Fruit fly (Drosophila melanogaster): ENCODE measurements around the gene CG11357.

Gene CG11357

dm6 chr3L:4531941-4532478, 9.8 kb upstream of the CG11357 start, which contains the start of gene Tie:
Gene Tie, minus strand, starts transcription at chr3L:4532145.
- TF ChIP-seq psq (optimal IDR thresholded peaks at IDR 0.05), result no peak
- no peak for TF ChIP-seq Dll (optimal IDR thresholded peaks at IDR 0.05)
- no peak for TF ChIP-seq usp (GFP tag; optimal IDR thresholded peaks at IDR 0.05)
- no peak for TF ChIP-seq CG8478 (optimal IDR thresholded peaks at IDR 0.05)
- TF ChIP-seq EcR (GFP tag; optimal IDR thresholded peaks at IDR 0.05), result no peak
- TF ChIP-seq pan (optimal IDR thresholded peaks at IDR 0.05), result no peak

DNA sequence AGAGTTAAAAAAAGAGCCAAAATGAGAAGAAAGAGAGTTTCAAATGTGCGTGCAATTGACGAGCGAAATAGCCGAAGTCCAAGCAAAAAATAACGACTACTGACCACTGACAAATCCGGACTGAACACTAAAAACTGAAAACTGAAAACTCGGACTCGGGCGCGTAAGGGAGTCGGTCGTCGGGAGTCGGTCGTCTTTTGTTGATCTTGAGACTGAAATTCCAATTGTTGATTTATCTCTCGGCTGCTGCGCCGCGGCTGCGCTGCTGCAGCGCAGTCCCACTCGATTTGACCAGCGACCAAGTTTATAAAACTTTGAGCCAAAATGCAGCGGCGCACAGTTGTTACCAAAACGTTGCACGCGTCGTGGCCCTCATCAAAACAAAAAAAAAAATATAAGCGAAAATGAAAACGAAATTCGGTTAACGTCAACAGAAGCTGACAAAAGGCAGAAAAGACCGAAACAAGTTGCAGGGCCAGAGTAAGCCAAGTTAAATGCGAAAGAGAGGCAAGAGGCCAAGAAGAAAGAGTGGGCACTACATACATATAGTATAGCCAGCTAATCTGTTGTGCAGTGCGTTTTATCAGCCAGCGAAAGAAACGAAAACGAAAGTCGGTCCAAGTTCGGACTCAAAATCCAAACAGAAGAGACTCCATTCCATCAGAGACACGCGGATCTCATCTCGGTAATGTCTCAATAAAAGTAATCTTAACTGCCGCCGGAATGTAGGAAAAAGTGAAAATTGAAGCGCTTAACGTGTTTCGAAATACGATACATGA, 8.8 kb upstream of the CG11357 start, which contains the start of gene CG11353:
CG11353 (plus strand) TSS at position 330 of the 779 bp plus-strand sequence.
- TF ChIP-seq EcR (GFP tag; optimal IDR thresholded peaks at IDR 0.05), result no peak
- no peak for TF ChIP-seq CG8478 (optimal IDR thresholded peaks at IDR 0.05)
- no peak for TF ChIP-seq psq (optimal IDR thresholded peaks at IDR 0.05)
- no peak for TF ChIP-seq pan (optimal IDR thresholded peaks at IDR 0.05)
- TF ChIP-seq usp (GFP tag; optimal IDR thresholded peaks at IDR 0.05), result no peak
- TF ChIP-seq Dll (optimal IDR thresholded peaks at IDR 0.05), result no peak

DNA sequence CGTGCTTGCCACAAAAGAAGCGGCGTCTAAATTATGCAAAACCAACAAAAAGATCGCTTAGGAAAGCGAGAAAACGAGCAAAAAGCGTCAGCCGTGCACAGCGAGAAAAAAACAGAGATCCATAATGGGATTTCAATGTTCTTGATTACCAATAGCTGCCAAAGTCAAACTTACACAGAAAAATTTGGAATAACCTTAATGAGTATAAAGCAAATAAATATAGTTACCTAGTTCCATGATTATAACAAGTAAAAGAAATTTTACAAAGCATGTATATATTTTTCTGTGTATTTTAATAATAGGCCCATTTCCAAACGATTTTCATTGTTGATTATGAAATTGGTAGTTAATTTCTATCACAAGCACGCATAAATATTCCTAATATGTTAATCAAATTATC, 7.9 kb upstream of the CG11357 start:
- TF ChIP-seq psq (optimal IDR thresholded peaks at IDR 0.05) (no peak), CG8478 (optimal IDR thresholded peaks at IDR 0.05) (no peak), EcR (GFP tag; optimal IDR thresholded peaks at IDR 0.05) (no peak), usp (GFP tag; optimal IDR thresholded peaks at IDR 0.05) (no peak), pan (optimal IDR thresholded peaks at IDR 0.05) (no peak), Dll (optimal IDR thresholded peaks at IDR 0.05) (no peak)

dm6 chr3L:4534481-4534880, 7.4 kb upstream of the CG11357 start:
- TF ChIP-seq pan (optimal IDR thresholded peaks at IDR 0.05) (no peak), EcR (GFP tag; optimal IDR thresholded peaks at IDR 0.05) (no peak), usp (GFP tag; optimal IDR thresholded peaks at IDR 0.05) (no peak), Dll (optimal IDR thresholded peaks at IDR 0.05) (no peak), CG8478 (optimal IDR thresholded peaks at IDR 0.05) (no peak), psq (optimal IDR thresholded peaks at IDR 0.05) (no peak)

DNA sequence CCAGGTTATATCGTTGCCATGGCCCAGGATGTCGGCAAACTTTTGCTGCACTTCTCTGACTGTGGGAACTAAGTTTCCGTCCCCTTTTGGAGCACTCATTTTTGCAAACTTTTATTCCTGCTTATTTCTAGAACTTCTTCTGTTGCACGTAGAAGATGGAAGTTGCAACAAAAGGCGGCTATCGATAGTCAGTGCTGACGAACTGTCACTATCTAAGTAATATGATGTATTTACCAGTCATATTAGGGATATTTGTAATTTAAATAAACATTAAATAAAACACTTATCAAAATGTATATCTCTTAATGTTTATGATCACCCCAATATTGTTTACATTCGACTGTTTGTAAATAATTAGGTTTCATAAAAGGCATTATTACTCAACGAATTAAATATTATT, 781 bp upstream of the CG11357 start, which contains the start of gene CG32243:
CG32243 (minus strand) TSS at position 175 of the 400 bp plus-strand sequence.
- TF ChIP-seq Dll (optimal IDR thresholded peaks at IDR 0.05) (no peak), psq (optimal IDR thresholded peaks at IDR 0.05) (no peak), CG8478 (optimal IDR thresholded peaks at IDR 0.05) (no peak), pan (optimal IDR thresholded peaks at IDR 0.05) (no peak), usp (GFP tag; optimal IDR thresholded peaks at IDR 0.05) (no peak), EcR (GFP tag; optimal IDR thresholded peaks at IDR 0.05) (no peak)

- TF ChIP-seq Dll (optimal IDR thresholded peaks at IDR 0.05), result no peak
- no peak for TF ChIP-seq usp (GFP tag; optimal IDR thresholded peaks at IDR 0.05)
These were observed 679 bp downstream of the CG11357 start for dm6 chr3L:4542530-4542929.

dm6 chr3L:4543034-4543806, 1.4 kb downstream of the CG11357 start:
- TF ChIP-seq pan (optimal IDR thresholded peaks at IDR 0.05) (no peak), EcR (GFP tag; optimal IDR thresholded peaks at IDR 0.05) (peak in 1 of 2 experiments; percentile 81), usp (GFP tag; optimal IDR thresholded peaks at IDR 0.05) (no peak)

dm6 chr3L:4543807-4544197, 2.0 kb downstream of the CG11357 start:
- TF ChIP-seq CG8478 (optimal IDR thresholded peaks at IDR 0.05) (no peak), EcR (GFP tag; optimal IDR thresholded peaks at IDR 0.05) (peak; percentile 44 to 88)

DNA sequence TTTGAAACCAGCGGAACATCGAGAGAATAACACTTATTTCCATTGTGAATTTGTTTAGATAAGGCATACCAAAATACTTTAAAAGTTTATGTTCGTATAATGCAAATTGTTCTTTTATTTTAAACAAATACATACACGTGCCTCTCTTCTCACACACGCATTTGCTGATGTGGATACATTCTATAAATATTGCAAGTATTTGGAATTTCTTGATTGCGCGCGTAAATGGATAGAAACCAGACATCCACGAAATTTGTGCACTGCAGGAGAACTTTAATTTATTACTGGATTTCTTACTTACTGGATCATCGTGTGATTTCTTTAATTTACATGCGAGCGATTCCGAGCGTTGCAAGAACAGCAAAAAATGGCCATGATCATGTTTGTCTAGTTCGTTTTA, 2.8 kb downstream of the CG11357 start:
- TF ChIP-seq usp (GFP tag; optimal IDR thresholded peaks at IDR 0.05) (no peak), psq (optimal IDR thresholded peaks at IDR 0.05) (no peak), CG8478 (optimal IDR thresholded peaks at IDR 0.05) (no peak), EcR (GFP tag; optimal IDR thresholded peaks at IDR 0.05) (no peak)

DNA sequence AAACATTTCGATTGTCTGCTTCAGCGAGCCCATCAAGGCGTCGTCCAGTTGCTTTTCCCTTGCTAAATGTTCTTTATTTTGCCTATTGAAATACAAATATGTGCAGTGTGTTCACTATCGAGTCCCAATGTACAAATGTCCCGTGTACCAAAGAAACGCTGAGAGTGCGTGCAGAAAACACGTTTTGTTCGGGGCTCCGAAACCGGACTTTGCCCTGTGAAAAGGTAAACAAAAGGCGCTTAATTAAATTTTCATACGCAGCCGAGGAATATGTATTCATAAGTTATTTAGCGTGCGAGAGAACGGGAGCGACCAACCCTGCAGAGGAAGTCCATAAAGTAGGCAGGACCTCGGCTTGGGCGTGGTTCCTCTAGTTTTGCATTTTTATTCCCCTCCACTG, 3.3 kb downstream of the CG11357 start:
- TF ChIP-seq pan (optimal IDR thresholded peaks at IDR 0.05), result no peak
- no peak for TF ChIP-seq Dll (optimal IDR thresholded peaks at IDR 0.05)
- TF ChIP-seq CG8478 (optimal IDR thresholded peaks at IDR 0.05), result no peak
- no peak for TF ChIP-seq psq (optimal IDR thresholded peaks at IDR 0.05)
- no peak for TF ChIP-seq usp (GFP tag; optimal IDR thresholded peaks at IDR 0.05)
- no peak for TF ChIP-seq EcR (GFP tag; optimal IDR thresholded peaks at IDR 0.05)

DNA sequence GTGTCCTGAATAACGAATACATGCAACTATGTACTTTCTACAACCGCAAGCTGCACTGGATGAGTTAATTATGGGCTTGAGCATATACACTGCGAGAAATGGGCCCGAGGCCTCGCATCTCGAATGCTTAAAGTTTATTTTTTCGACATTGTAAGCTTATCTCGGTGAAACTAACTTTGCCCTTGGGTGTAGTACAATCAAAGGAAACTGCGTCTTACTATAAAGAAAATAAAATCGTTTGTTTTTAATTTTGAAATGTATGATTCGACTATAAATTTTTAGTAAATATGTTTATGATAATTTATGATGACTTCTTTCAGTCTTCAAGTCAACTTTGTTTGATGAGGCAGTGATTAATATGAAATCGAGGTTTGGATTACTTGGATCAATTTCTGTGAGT, 3.9 kb downstream of the CG11357 start:
- TF ChIP-seq usp (GFP tag; optimal IDR thresholded peaks at IDR 0.05) (no peak), psq (optimal IDR thresholded peaks at IDR 0.05) (no peak), pan (optimal IDR thresholded peaks at IDR 0.05) (no peak), CG8478 (optimal IDR thresholded peaks at IDR 0.05) (no peak), Dll (optimal IDR thresholded peaks at IDR 0.05) (no peak), EcR (GFP tag; optimal IDR thresholded peaks at IDR 0.05) (no peak)

DNA sequence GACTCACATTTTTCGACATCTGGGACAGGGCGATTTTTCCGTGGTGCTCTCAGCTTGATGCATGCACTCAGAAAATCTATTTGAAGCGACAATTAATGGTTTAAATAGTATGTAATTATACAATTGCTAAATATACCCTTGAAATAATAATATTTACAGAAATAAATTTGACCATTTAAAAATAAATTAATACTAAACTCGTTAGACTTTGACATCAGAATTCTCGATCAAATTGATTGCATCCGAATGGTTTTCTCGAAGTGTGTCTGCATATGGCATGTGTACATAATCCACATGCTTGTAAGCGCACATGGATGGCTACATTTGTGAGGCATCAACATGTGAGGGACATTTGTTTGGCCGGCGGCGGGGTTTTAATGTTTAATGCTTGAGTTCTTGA, 4.8 kb downstream of the CG11357 start:
- TF ChIP-seq usp (GFP tag; optimal IDR thresholded peaks at IDR 0.05) (no peak), Dll (optimal IDR thresholded peaks at IDR 0.05) (no peak), psq (optimal IDR thresholded peaks at IDR 0.05) (no peak), CG8478 (optimal IDR thresholded peaks at IDR 0.05) (no peak)

Data from whole organism.